Worm (Caenorhabditis elegans): Measurements from ENCODE around the gene T05G5.5.

The T05G5.5 gene

DNA sequence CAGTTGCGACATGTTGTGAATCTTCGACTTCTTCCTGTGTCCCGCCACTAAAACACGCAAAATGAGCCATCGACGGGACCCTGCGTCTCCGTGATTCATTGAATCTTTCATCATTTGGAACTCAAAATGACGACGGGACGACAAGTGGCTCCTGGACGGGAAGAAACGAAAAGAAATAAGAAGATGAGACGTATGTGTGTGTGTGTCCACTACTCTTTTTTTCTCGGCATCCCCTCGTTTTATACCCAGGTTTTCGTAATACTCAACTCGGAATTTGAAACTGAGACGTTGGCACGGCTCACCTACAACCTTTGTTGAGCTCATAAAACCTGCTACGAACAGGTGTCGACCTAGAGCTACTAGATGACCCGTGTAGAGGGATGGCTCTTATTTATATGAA is 6.7 kb downstream of the T05G5.5 start:
- TF ChIP-seq ceh-82 (tag; optimal IDR thresholded peaks at IDR 0.05), result no peak
- no peak for TF ChIP-seq Y48G9A.11 (GFP tag; IDR thresholded peaks at IDR 0.05)
- peak in 1 of 2 experiments; percentile 21 for TF ChIP-seq daf-16 (GFP tag; optimal IDR thresholded peaks at IDR 0.05)
- no peak for TF ChIP-seq daf-16 (tag; optimal IDR thresholded peaks at IDR 0.05)
- TF ChIP-seq spr-3 (GFP tag; optimal IDR thresholded peaks at IDR 0.05), result no peak
- no peak for TF ChIP-seq Y75B8A.6 (GFP tag; IDR thresholded peaks at IDR 0.05)
- TF ChIP-seq fos-1 (tag; optimal IDR thresholded peaks at IDR 0.05), result no peak
- no peak for TF ChIP-seq nhr-77 (tag; optimal IDR thresholded peaks at IDR 0.05)
- peak; percentile 39 for TF ChIP-seq hlh-11 (tag; optimal IDR thresholded peaks at IDR 0.05)
- TF ChIP-seq unc-62 (GFP tag; optimal IDR thresholded peaks at IDR 0.05 in 1 of 2), result peak in 1 of 2 experiments; percentile 40
- TF ChIP-seq unc-62 (tag; optimal IDR thresholded peaks at IDR 0.05), result no peak

DNA sequence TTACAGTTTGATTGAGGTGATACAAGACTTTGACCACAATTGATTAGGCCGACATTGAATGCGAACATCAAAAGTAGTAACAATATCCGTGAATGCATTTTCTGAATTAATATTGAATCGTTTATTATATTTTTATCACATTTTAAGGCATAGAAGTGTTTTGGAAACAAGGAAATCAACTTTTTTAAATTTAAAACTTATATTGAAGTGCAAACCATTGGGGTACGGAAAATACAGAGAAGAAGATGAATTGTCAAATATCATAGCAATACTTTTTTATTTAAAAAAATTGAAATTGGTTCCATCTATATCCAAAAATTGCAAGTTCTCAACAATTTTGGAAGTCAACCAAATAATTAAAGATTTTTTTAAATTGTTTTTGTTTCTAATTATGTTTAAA is 8.0 kb downstream of the T05G5.5 start, which contains the start of gene T05G5.1:
Gene T05G5.1 (minus strand): TSS at position 101 of the 400 bp plus-strand sequence.
- TF ChIP-seq zfp-2 (tag; optimal IDR thresholded peaks at IDR 0.05), result no peak
- no peak for TF ChIP-seq nhr-41 (GFP tag; IDR thresholded peaks at IDR 0.05)
- no peak for TF ChIP-seq unc-130 (GFP tag; optimal IDR thresholded peaks at IDR 0.05)
- no peak for TF ChIP-seq F37D6.2 (tag; optimal IDR thresholded peaks at IDR 0.05)
- no peak for TF ChIP-seq dmd-8 (GFP tag; IDR thresholded peaks at IDR 0.05)
- no peak for TF ChIP-seq vab-7 (GFP tag; IDR thresholded peaks at IDR 0.05)
- TF ChIP-seq ama-1 (optimal IDR thresholded peaks at IDR 0.05), result no peak
- TF ChIP-seq tra-1 (GFP tag; IDR thresholded peaks at IDR 0.05), result no peak
- no peak for TF ChIP-seq nhr-28 (tag; optimal IDR thresholded peaks at IDR 0.05)
- no peak for TF ChIP-seq mes-2 (tag; optimal IDR thresholded peaks at IDR 0.05; ENCODE audit: poor library complexity, severe bottlenecking)
- no peak for TF ChIP-seq egl-27 (tag; optimal IDR thresholded peaks at IDR 0.05)

DNA sequence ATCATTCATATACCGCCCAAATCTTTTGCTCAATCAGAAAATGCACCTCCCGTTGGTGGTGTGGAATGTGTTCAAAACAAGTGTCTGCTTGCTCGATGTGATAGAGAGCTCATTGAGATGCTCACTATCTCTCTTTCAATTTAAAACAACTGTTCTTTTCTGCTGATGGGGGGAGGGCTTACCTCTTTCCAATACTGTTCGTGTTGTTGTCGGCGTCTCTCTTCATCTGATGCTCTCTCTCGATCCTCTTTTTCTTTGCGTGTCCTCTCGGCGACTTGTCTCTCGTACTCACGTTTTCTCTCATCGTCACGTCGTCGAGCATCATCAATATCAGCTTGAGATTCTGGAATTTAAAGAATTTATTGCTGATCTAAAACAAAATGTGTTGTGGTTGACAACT is 9.2 kb downstream of the T05G5.5 start:
- TF ChIP-seq ceh-20 (GFP tag; IDR thresholded peaks at IDR 0.05) (no peak), daf-16 (GFP tag; optimal IDR thresholded peaks at IDR 0.05) (peak in 1 of 2 experiments; percentile 93), daf-16 (tag; optimal IDR thresholded peaks at IDR 0.05) (no peak), nhr-11 (tag; optimal IDR thresholded peaks at IDR 0.05) (peak; percentile 59), snpc-1.2 (GFP tag; IDR thresholded peaks at IDR 0.05) (no peak), nhr-237 (tag; optimal IDR thresholded peaks at IDR 0.05) (no peak), hlh-30 (tag; optimal IDR thresholded peaks at IDR 0.05; ENCODE audit: insufficient read depth) (peak; percentile 7), nhr-25 (tag; optimal IDR thresholded peaks at IDR 0.05; ENCODE audit: borderline replicate concordance, insufficient read depth) (no peak)

DNA sequence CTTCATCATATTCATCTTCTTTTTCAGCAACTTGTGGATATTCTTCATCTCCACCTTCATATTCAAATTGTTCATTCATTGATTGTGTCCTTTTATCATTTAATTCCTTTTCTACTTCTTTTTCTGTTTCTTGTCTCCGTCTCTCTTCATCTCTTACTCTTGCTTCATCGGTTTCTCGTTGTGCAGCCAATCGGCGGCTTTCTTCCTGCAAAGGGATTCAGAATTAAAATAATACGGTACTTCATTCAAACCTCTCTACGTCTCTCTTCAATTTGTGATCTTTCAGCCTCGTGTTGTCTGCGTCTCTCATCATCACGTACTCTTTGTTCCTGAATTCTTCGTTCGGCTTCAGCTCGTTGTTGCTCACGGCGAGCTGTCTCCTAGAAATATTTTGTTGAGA is 10.6 kb downstream of the T05G5.5 start:
- peak in 1 of 2 experiments; percentile 28 for TF ChIP-seq lsy-2 (tag; optimal IDR thresholded peaks at IDR 0.05)
- TF ChIP-seq unc-62 (GFP tag; optimal IDR thresholded peaks at IDR 0.05 in 1 of 2), result peak in 1 of 2 experiments; percentile 87
- no peak for TF ChIP-seq unc-62 (tag; optimal IDR thresholded peaks at IDR 0.05)
- no peak for TF ChIP-seq lin-15B (tag; optimal IDR thresholded peaks at IDR 0.05)
- TF ChIP-seq nhr-28 (tag; optimal IDR thresholded peaks at IDR 0.05), result peak; percentile 15
- TF ChIP-seq tra-1 (GFP tag; IDR thresholded peaks at IDR 0.05), result no peak

DNA sequence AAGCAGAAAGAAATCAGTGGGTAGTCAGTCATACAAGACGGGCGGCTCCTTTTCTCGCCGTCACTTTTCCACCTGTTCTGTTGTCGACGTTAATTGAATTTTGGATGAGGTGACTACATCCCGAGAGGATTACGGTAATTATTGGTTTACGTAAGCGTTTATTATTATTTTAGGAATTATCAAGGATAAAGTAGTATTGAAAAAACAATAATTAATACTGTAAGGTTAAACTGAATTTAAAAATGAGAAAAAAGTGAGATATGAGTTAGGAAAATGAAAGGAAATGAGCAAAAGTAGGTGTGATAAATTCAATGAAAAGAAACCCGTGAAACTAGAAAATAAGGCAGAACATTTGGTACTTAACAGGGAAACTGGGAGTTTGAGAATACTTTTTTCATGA is 12.3 kb downstream of the T05G5.5 start, which contains the start of gene hlh-4:
Gene hlh-4 (minus strand): TSS at position 101 of the 400 bp plus-strand sequence.
- TF ChIP-seq tag-97 (GFP tag; IDR thresholded peaks at IDR 0.05) (no peak), nhr-48 (tag; optimal IDR thresholded peaks at IDR 0.05) (no peak), lir-3 (tag; optimal IDR thresholded peaks at IDR 0.05) (no peak), egl-27 (tag; optimal IDR thresholded peaks at IDR 0.05) (no peak), mxl-3 (GFP tag; optimal IDR thresholded peaks at IDR 0.05) (no peak), ceh-20 (GFP tag; IDR thresholded peaks at IDR 0.05) (no peak), daf-19 (GFP tag; conservative IDR thresholded peaks at IDR 0.05) (no peak), zfp-3 (GFP tag; conservative IDR thresholded peaks at IDR 0.05) (no peak), arid-1 (GFP tag; conservative IDR thresholded peaks at IDR 0.05) (no peak), nhr-76 (tag; optimal IDR thresholded peaks at IDR 0.05) (no peak), pha-4 (GFP tag; IDR thresholded peaks at IDR 0.05) (no peak), pha-4 (tag; optimal IDR thresholded peaks at IDR 0.05) (no peak), lin-15B (tag; optimal IDR thresholded peaks at IDR 0.05) (no peak), zip-2 (tag; optimal IDR thresholded peaks at IDR 0.05) (no peak), F37D6.2 (tag; optimal IDR thresholded peaks at IDR 0.05) (no peak), nhr-111 (GFP tag; optimal IDR thresholded peaks at IDR 0.05) (no peak), sdz-12 (GFP tag; optimal IDR thresholded peaks at IDR 0.05) (no peak), nhr-10 (tag; optimal IDR thresholded peaks at IDR 0.05) (no peak), aha-1 (tag) (no peak), attf-4 (tag; optimal IDR thresholded peaks at IDR 0.05) (no peak)

All from whole organism, L4 larva.